Worm (Caenorhabditis elegans): ENCODE results near the gene F02C12.3.
A peak's percentile ranks its signal among the peaks of the same experiment; 100 is the strongest.

The F02C12.3 gene

DNA sequence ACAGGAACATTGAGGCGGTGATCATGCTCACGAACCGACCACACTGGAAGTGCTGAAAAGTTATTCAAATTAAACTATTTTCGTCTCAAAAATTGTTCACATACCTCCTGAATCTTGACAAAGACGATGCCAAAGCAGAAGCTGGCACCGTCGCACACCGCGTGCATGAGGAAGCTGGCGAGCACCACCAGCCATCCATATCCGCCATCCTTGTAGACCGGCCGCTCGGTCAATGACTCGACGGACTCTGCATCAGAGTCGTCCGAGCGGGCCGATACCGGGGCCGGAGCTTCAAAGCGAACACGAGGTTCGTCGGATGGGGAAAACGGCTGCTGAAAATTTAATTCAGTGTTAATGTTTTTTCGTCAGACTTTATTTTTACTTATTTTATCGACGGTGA lies 20.6 kb upstream of the F02C12.3 start (continued):
- TF ChIP-seq lsy-2 (tag; optimal IDR thresholded peaks at IDR 0.05) (no peak), F26F4.8 (GFP tag; conservative IDR thresholded peaks at IDR 0.05) (no peak), nhr-42 (GFP tag; IDR thresholded peaks at IDR 0.05) (no peak), mdl-1 (tag; optimal IDR thresholded peaks at IDR 0.05) (no peak), nhr-6 (tag; optimal IDR thresholded peaks at IDR 0.05) (no peak), zfp-2 (tag; optimal IDR thresholded peaks at IDR 0.05) (no peak), rbr-2 (tag; optimal IDR thresholded peaks at IDR 0.05) (no peak), nhr-41 (GFP tag; IDR thresholded peaks at IDR 0.05) (no peak), php-3 (GFP tag; IDR thresholded peaks at IDR 0.05) (no peak), pqm-1 (tag; optimal IDR thresholded peaks at IDR 0.05) (no peak), nhr-111 (GFP tag; optimal IDR thresholded peaks at IDR 0.05) (no peak), aly-2 (tag; optimal IDR thresholded peaks at IDR 0.05) (no peak)

DNA sequence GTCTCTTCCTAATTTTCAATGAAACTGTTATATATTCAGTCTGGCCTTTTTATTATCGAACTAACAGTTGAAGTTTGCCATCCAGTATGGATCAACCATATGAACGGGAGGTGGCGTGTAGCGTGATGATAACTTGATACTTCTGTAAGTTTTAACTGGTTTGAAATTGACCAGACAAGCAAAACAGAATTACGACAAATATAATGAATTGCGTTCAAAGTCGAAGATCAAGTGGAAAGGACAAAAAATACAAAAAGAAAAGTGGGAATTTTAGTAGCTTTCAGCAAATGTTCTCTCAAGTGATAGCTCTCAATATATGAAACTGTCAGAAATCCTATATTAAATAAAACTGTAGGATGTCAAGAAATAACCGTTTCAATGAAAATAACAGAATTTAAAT lies 19.9 kb upstream of the F02C12.3 start, which contains the start of the genes C49F8.14 and gem-1:
C49F8.14 (minus strand) TSS at position 99 of the 400 bp plus-strand sequence.
gem-1 (minus strand) TSS at position 142 of the 400 bp plus-strand sequence.
- TF ChIP-seq nhr-25 (tag; optimal IDR thresholded peaks at IDR 0.05; ENCODE audit: borderline replicate concordance, insufficient read depth) (no peak), unc-62 (GFP tag; optimal IDR thresholded peaks at IDR 0.05 in 1 of 2) (peak in 1 of 2 experiments; percentile 97), unc-62 (tag; optimal IDR thresholded peaks at IDR 0.05) (no peak)

ce11 chrX:13379072-13379471 lies 17.7 kb upstream of the F02C12.3 start:
- TF ChIP-seq R02D3.7 (tag; optimal IDR thresholded peaks at IDR 0.05), result no peak
- no peak for TF ChIP-seq tag-97 (GFP tag; IDR thresholded peaks at IDR 0.05)
- TF ChIP-seq nhr-111 (GFP tag; optimal IDR thresholded peaks at IDR 0.05), result no peak
- no peak for TF ChIP-seq ama-1 (optimal IDR thresholded peaks at IDR 0.05)
- TF ChIP-seq dmd-9 (GFP tag; IDR thresholded peaks at IDR 0.05), result no peak
- no peak for TF ChIP-seq F44E2.7 (GFP tag; IDR thresholded peaks at IDR 0.05)
- TF ChIP-seq spr-1 (tag; optimal IDR thresholded peaks at IDR 0.05), result no peak
- peak; percentile 4 for TF ChIP-seq aha-1 (tag)
- no peak for TF ChIP-seq nhr-76 (tag; optimal IDR thresholded peaks at IDR 0.05)
- no peak for TF ChIP-seq ceh-20 (GFP tag; IDR thresholded peaks at IDR 0.05)
- TF ChIP-seq nhr-237 (tag; optimal IDR thresholded peaks at IDR 0.05), result no peak
- peak; percentile 9 for TF ChIP-seq nhr-11 (tag; optimal IDR thresholded peaks at IDR 0.05)
- TF ChIP-seq ceh-44 (GFP tag; IDR thresholded peaks at IDR 0.05), result no peak

ce11 chrX:13380988-13381742 lies 15.6 kb upstream of the F02C12.3 start:
- TF ChIP-seq zip-2 (tag; optimal IDR thresholded peaks at IDR 0.05), result peak; percentile 95
- peak; percentile 95 for TF ChIP-seq aha-1 (tag)
- TF ChIP-seq hlh-30 (tag; optimal IDR thresholded peaks at IDR 0.05; ENCODE audit: insufficient read depth), result peak; percentile 0
- TF ChIP-seq nhr-10 (tag; optimal IDR thresholded peaks at IDR 0.05), result no peak
- TF ChIP-seq unc-62 (GFP tag; optimal IDR thresholded peaks at IDR 0.05 in 1 of 2), result peak in 1 of 2 experiments; percentile 29
- no peak for TF ChIP-seq unc-62 (tag; optimal IDR thresholded peaks at IDR 0.05)

DNA sequence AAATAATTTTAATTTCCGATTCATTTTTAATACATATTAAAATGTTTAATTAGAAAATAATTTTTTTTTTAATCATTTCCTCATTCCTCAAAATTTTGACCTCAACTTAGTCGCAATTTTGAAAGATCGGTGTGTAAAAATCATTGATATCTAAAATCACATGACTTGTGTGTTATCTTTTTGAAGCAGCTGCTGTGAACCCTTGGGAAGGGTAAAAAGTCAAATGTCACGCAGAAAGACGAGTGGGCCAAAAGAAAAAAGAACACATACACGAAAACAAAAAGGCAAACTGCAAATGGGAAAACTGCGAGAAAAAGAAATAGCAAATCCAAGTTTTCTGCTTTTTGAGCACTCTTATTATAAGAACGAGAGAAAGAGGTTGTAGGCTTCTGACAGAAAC lies 13.5 kb upstream of the F02C12.3 start:
- TF ChIP-seq ZK337.2 (GFP tag; IDR thresholded peaks at IDR 0.05), result no peak
- TF ChIP-seq egl-27 (tag; optimal IDR thresholded peaks at IDR 0.05), result no peak
- peak in 1 of 2 experiments; percentile 38 for TF ChIP-seq lsy-2 (tag; optimal IDR thresholded peaks at IDR 0.05)
- no peak for TF ChIP-seq duxl-1 (tag; optimal IDR thresholded peaks at IDR 0.05; ENCODE audit: poor library complexity)
- no peak for TF ChIP-seq nhr-6 (tag; optimal IDR thresholded peaks at IDR 0.05)
- TF ChIP-seq hif-1 (tag; optimal IDR thresholded peaks at IDR 0.05), result peak in 1 of 2 experiments; percentile 42
- TF ChIP-seq tra-1 (GFP tag; IDR thresholded peaks at IDR 0.05), result no peak
- no peak for TF ChIP-seq F10B5.3 (tag; optimal IDR thresholded peaks at IDR 0.05)
- peak in 1 of 2 experiments; percentile 12 for TF ChIP-seq daf-16 (GFP tag; optimal IDR thresholded peaks at IDR 0.05)
- TF ChIP-seq daf-16 (tag; optimal IDR thresholded peaks at IDR 0.05), result no peak
- no peak for TF ChIP-seq zfp-3 (GFP tag; conservative IDR thresholded peaks at IDR 0.05)
- TF ChIP-seq unc-62 (GFP tag; optimal IDR thresholded peaks at IDR 0.05 in 1 of 2), result peak in 1 of 2 experiments; percentile 22
- TF ChIP-seq unc-62 (tag; optimal IDR thresholded peaks at IDR 0.05), result no peak
- TF ChIP-seq egl-43 (GFP tag; IDR thresholded peaks at IDR 0.05), result no peak
- TF ChIP-seq pqm-1 (tag; optimal IDR thresholded peaks at IDR 0.05), result no peak
- peak; percentile 81 for TF ChIP-seq hlh-30 (tag; optimal IDR thresholded peaks at IDR 0.05; ENCODE audit: insufficient read depth)
